Worm (Caenorhabditis elegans) whole organism, L2 larva: ENCODE results near the gene sax-7.

ENCODE experiments used
- alr-1 ChIP-seq: fragments of 150-350 bp; optimal IDR thresholded peaks from 2 replicates; lab custom pipeline; 2014; ENCODE audit warnings: missing biosample characterization, missing genetic modification characterization
- aly-2 ChIP-seq: fragments of 150-350 bp; optimal IDR thresholded peaks from 2 replicates; lab custom pipeline; 2014; ENCODE audit warnings: missing biosample characterization, missing genetic modification characterization
- ama-1 ChIP-seq: fragments of 150-350 bp; optimal IDR thresholded peaks from 2 replicates; lab custom pipeline; 2018; ENCODE audit warnings: inconsistent platforms
- dmd-4 ChIP-seq: sonication (generic microtip); optimal IDR thresholded peaks from 2 replicates; lab custom pipeline; 2017; ENCODE audit warnings: missing biosample characterization, missing genetic modification characterization
- elt-3 ChIP-seq: sonication (generic microtip); optimal IDR thresholded peaks from 2 replicates; lab custom pipeline; 2017; ENCODE audit warnings: missing biosample characterization, missing genetic modification characterization
- lin-13 ChIP-seq: fragments of 150-350 bp; optimal IDR thresholded peaks from 2 replicates; lab custom pipeline; 2014; ENCODE audit warnings: missing biosample characterization, missing genetic modification reagents, missing genetic modification characterization
- lsy-2 ChIP-seq, 2 experiments: fragments of 150-350 bp in 1 of 2; sonication (generic microtip) in 1 of 2; optimal IDR thresholded peaks; 2 replicates each; lab custom pipeline; 2014 to 2017; ENCODE audit warnings: missing biosample characterization in 2 of 2, missing genetic modification characterization in 2 of 2
- nhr-10 ChIP-seq: sonication (generic microtip); optimal IDR thresholded peaks from 2 replicates; lab custom pipeline; 2017; ENCODE audit warnings: missing biosample characterization, missing genetic modification characterization
- nhr-11 ChIP-seq: fragments of 150-350 bp; optimal IDR thresholded peaks from 2 replicates; lab custom pipeline; 2014; ENCODE audit warnings: missing biosample characterization, missing genetic modification characterization
- nhr-237 ChIP-seq: fragments of 150-350 bp; optimal IDR thresholded peaks from 2 replicates; lab custom pipeline; 2014; ENCODE audit warnings: missing biosample characterization, missing genetic modification characterization
- unc-39 ChIP-seq: fragments of 150-350 bp; optimal IDR thresholded peaks from 2 replicates; lab custom pipeline; 2014; ENCODE audit warnings: missing biosample characterization, missing genetic modification characterization
- unc-62 ChIP-seq: fragments of 150-350 bp; optimal IDR thresholded peaks from 2 replicates; lab custom pipeline; 2014; ENCODE audit warnings: missing biosample characterization, missing genetic modification reagents, missing genetic modification characterization
- ztf-1 ChIP-seq: fragments of 200-800 bp; sonication (Bioruptor generic); conservative IDR thresholded peaks from 2 replicates; pipeline ENCODE4 v1.3.6; 2022; ENCODE audit warnings: missing genetic modification characterization, missing compliant biosample characterization
- ztf-11 ChIP-seq: sonication (generic microtip); optimal IDR thresholded peaks from 2 replicates; lab custom pipeline; 2017; ENCODE audit warnings: missing biosample characterization, missing genetic modification characterization

DNA sequence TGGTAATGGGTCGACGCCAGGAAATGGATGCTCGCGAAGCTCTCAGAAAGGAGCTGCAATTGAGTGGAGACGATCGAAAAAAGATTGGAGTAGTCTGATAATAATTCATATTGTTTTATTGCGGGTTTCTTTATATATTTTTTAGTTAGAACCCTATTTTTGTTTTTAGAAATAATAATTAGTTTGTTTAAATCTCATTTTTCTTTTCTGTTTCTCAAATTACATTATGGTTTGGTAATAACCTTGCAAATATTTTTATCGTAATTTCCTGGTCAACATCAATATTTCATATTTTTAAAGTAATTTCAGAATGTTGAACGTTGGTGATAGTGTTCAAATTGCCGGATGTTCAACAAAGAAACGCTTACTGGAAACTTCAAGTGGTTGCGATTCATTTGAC, 45.8 kb upstream of the sax-7 start, which contains the start of gene elpc-4:
- TF ChIP-seq nhr-11 (tag; lab: Kevin White, UChicago), result no peak
- no peak for TF ChIP-seq lin-13 (GFP tag; lab: Kevin White, UChicago)
- TF ChIP-seq ama-1 (lab: Kevin White, UChicago), result no peak
- no peak for TF ChIP-seq ztf-1
- no peak for TF ChIP-seq elt-3 (tag; lab: Kevin White, UChicago)
- no peak for TF ChIP-seq nhr-10 (tag; lab: Kevin White, UChicago)
- TF ChIP-seq aly-2 (tag; lab: Kevin White, UChicago), result no peak
- no peak for TF ChIP-seq lsy-2 (tag; optimal IDR thresholded peaks at IDR 0.05; lab: Kevin White, UChicago)
- TF ChIP-seq unc-62, result no peak
- no peak for TF ChIP-seq unc-39 (tag; lab: Kevin White, UChicago)
- TF ChIP-seq alr-1 (tag; lab: Kevin White, UChicago), result no peak
- no peak for TF ChIP-seq nhr-237 (tag; lab: Kevin White, UChicago)
- no peak for TF ChIP-seq dmd-4 (tag; lab: Kevin White, UChicago)
- no peak for TF ChIP-seq ztf-11 (tag; lab: Kevin White, UChicago)
